Fruit fly (Drosophila melanogaster) whole organism: ENCODE data around the gene salt.

Experiments
- CG8478 ChIP-seq: fragments of >200 bp; optimal IDR thresholded peaks from 2 replicates; lab custom pipeline; 2018; ENCODE audit warnings: inconsistent platforms
- Dll ChIP-seq: fragments of >200 bp; optimal IDR thresholded peaks from 2 replicates; lab custom pipeline; 2017
- EcR ChIP-seq, 2 experiments: fragments of >200 bp; optimal IDR thresholded peaks; 2 replicates each; lab custom pipeline; 2017; ENCODE audit warnings: missing biosample characterization in 2 of 2, missing genetic modification characterization in 2 of 2, missing genetic modification reagents in 2 of 2
- pan ChIP-seq: fragments of >200 bp; optimal IDR thresholded peaks from 2 replicates; lab custom pipeline; 2017
- psq ChIP-seq: fragments of >200 bp; optimal IDR thresholded peaks from 2 replicates; lab custom pipeline; 2017
- usp ChIP-seq: fragments of >200 bp; optimal IDR thresholded peaks from 2 replicates; lab custom pipeline; 2017; ENCODE audit warnings: missing biosample characterization, missing genetic modification characterization, mixed read lengths

The salt gene

dm6 chr3R:31721466-31721865 lies 33.0 kb downstream of the salt start:
- TF ChIP-seq CG8478 (lab: Kevin White, UChicago) = no peak
- TF ChIP-seq psq (lab: Kevin White, UChicago) = no peak
- TF ChIP-seq Dll = no peak
- no peak for TF ChIP-seq EcR (GFP tag; optimal IDR thresholded peaks at IDR 0.05; lab: Kevin White, UChicago)
- TF ChIP-seq pan = no peak
- TF ChIP-seq usp (GFP tag; lab: Kevin White, UChicago) = no peak

- no peak for TF ChIP-seq psq (lab: Kevin White, UChicago)
- TF ChIP-seq Dll = no peak
- TF ChIP-seq usp (GFP tag; lab: Kevin White, UChicago) = no peak
- no peak for TF ChIP-seq EcR (GFP tag; optimal IDR thresholded peaks at IDR 0.05; lab: Kevin White, UChicago)
- no peak for TF ChIP-seq pan
- TF ChIP-seq CG8478 (lab: Kevin White, UChicago) = no peak
These were observed 34.4 kb downstream of the salt start for dm6 chr3R:31720112-31720511.

dm6 chr3R:31719497-31719896 lies 35.0 kb downstream of the salt start:
- TF ChIP-seq usp (GFP tag; lab: Kevin White, UChicago) (no peak), EcR (GFP tag; optimal IDR thresholded peaks at IDR 0.05; lab: Kevin White, UChicago) (no peak), Dll (no peak), psq (lab: Kevin White, UChicago) (no peak), pan (no peak), CG8478 (lab: Kevin White, UChicago) (no peak)

dm6 chr3R:31718967-31719366 lies 35.5 kb downstream of the salt start:
- TF ChIP-seq psq (lab: Kevin White, UChicago) (no peak), usp (GFP tag; lab: Kevin White, UChicago) (no peak), pan (no peak), Dll (no peak), CG8478 (lab: Kevin White, UChicago) (no peak), EcR (GFP tag; optimal IDR thresholded peaks at IDR 0.05; lab: Kevin White, UChicago) (no peak)

- TF ChIP-seq usp (GFP tag; lab: Kevin White, UChicago) (no peak), EcR (GFP tag; optimal IDR thresholded peaks at IDR 0.05; lab: Kevin White, UChicago) (no peak), pan (peak; percentile 82)
These were observed 36.3 kb downstream of the salt start for dm6 chr3R:31718168-31718565.

dm6 chr3R:31717299-31718167 lies 37.0 kb downstream of the salt start:
- TF ChIP-seq CG8478 (lab: Kevin White, UChicago) = no peak
- TF ChIP-seq usp (GFP tag; lab: Kevin White, UChicago) = no peak
- TF ChIP-seq EcR (GFP tag; optimal IDR thresholded peaks at IDR 0.05; lab: Kevin White, UChicago) = no peak
- no peak for TF ChIP-seq pan
- no peak for TF ChIP-seq psq (lab: Kevin White, UChicago)
- TF ChIP-seq Dll = no peak

- TF ChIP-seq pan = no peak
- TF ChIP-seq psq (lab: Kevin White, UChicago) = no peak
- no peak for TF ChIP-seq CG8478 (lab: Kevin White, UChicago)
- no peak for TF ChIP-seq EcR (GFP tag; optimal IDR thresholded peaks at IDR 0.05; lab: Kevin White, UChicago)
- no peak for TF ChIP-seq usp (GFP tag; lab: Kevin White, UChicago)
These were observed 38.2 kb downstream of the salt start for dm6 chr3R:31716265-31716664.

- TF ChIP-seq usp (GFP tag; lab: Kevin White, UChicago) (no peak), EcR (GFP tag; optimal IDR thresholded peaks at IDR 0.05; lab: Kevin White, UChicago) (no peak), CG8478 (lab: Kevin White, UChicago) (no peak), Dll (no peak), psq (lab: Kevin White, UChicago) (no peak), pan (no peak)
These were observed 38.8 kb downstream of the salt start for dm6 chr3R:31715713-31716024.

- TF ChIP-seq usp (GFP tag; lab: Kevin White, UChicago) = no peak
- TF ChIP-seq Dll = no peak
- TF ChIP-seq pan = no peak
- no peak for TF ChIP-seq psq (lab: Kevin White, UChicago)
- no peak for TF ChIP-seq CG8478 (lab: Kevin White, UChicago)
- no peak for TF ChIP-seq EcR (GFP tag; optimal IDR thresholded peaks at IDR 0.05; lab: Kevin White, UChicago)
These were observed 39.4 kb downstream of the salt start for dm6 chr3R:31714876-31715712.

- TF ChIP-seq usp (GFP tag; lab: Kevin White, UChicago) (no peak), EcR (GFP tag; optimal IDR thresholded peaks at IDR 0.05; lab: Kevin White, UChicago) (peak in 1 of 2 experiments; percentile 19), Dll (peak; percentile 100), psq (lab: Kevin White, UChicago) (no peak), pan (no peak), CG8478 (lab: Kevin White, UChicago) (no peak)
These were observed 41.0 kb downstream of the salt start, which contains the start of gene ttk for dm6 chr3R:31713306-31714123. ttk (plus strand) TSS chr3R:31713867.

dm6 chr3R:31712585-31712984 lies 41.9 kb downstream of the salt start:
- TF ChIP-seq Dll = no peak
- TF ChIP-seq usp (GFP tag; lab: Kevin White, UChicago) = no peak
- TF ChIP-seq psq (lab: Kevin White, UChicago) = no peak
- no peak for TF ChIP-seq pan
- no peak for TF ChIP-seq EcR (GFP tag; optimal IDR thresholded peaks at IDR 0.05; lab: Kevin White, UChicago)
- no peak for TF ChIP-seq CG8478 (lab: Kevin White, UChicago)
